Worm (Caenorhabditis elegans) whole organism, young adult: Measurements from ENCODE around the gene hpo-25.

ENCODE experiments used
- D2030.7 ChIP-seq: fragments of 200-800 bp; sonication (Bioruptor generic); IDR thresholded peaks from 2 replicates; pipeline ENCODE4 v1.3.6; 2022; ENCODE audit warnings: missing genetic modification reagents, missing genetic modification characterization, missing compliant biosample characterization
- F39B2.1 ChIP-seq: fragments of 200-800 bp; sonication (Bioruptor generic); IDR thresholded peaks from 2 replicates; pipeline ENCODE4 v1.3.6; 2022; ENCODE audit warnings: missing genetic modification reagents, missing genetic modification characterization, missing compliant biosample characterization
- Y56A3A.18 ChIP-seq: fragments of 200-800 bp; sonication (Bioruptor generic); IDR thresholded peaks from 2 replicates; pipeline ENCODE4 v1.3.6; 2022; ENCODE audit warnings: missing genetic modification reagents, missing genetic modification characterization, missing compliant biosample characterization
- Y95B8A.8 ChIP-seq: fragments of 200-800 bp; sonication (Bioruptor generic); IDR thresholded peaks from 2 replicates; pipeline ENCODE4 v1.3.6; 2022; ENCODE audit warnings: missing genetic modification reagents, missing genetic modification characterization, missing compliant biosample characterization
- ama-1 ChIP-seq, 3 experiments: fragments of 150-350 bp in 1 of 3; sonication (generic microtip) in 2 of 3; optimal IDR thresholded peaks; 2 replicates each; lab custom pipeline; 2014 to 2018; ENCODE audit warnings: missing biosample characterization in 2 of 3, missing genetic modification characterization in 2 of 3, missing genetic modification reagents in 2 of 3
- aptf-3 ChIP-seq: fragments of 200-800 bp; sonication (Bioruptor generic); IDR thresholded peaks from 2 replicates; pipeline ENCODE4 v1.3.6; 2022; ENCODE audit warnings: missing genetic modification characterization, missing compliant biosample characterization
- atf-7 ChIP-seq: sonication (generic microtip); optimal IDR thresholded peaks from 2 replicates; lab custom pipeline; 2017; ENCODE audit warnings: mild to moderate bottlenecking, missing genetic modification characterization, missing compliant biosample characterization
- attf-6 ChIP-seq: fragments of 200-800 bp; sonication (Bioruptor generic); IDR thresholded peaks from 2 replicates; pipeline ENCODE4 v1.3.6; 2022; ENCODE audit warnings: missing genetic modification reagents, missing genetic modification characterization, missing compliant biosample characterization
- cebp-1 ChIP-seq, 2 experiments: fragments of 200-800 bp in 1 of 2; sonication (Bioruptor generic) in 1 of 2; sonication (generic microtip) in 1 of 2; IDR thresholded peaks in 1 of 2; optimal IDR thresholded peaks in 1 of 2; 2 replicates each; pipeline versions ENCODE4 v1.3.6 to Lab custom; 2017 to 2022; ENCODE audit warnings: missing compliant biosample characterization in 2 of 2, missing genetic modification characterization in 2 of 2, mild to moderate bottlenecking in 1 of 2, missing genetic modification reagents in 1 of 2, moderate library complexity in 1 of 2
- ceh-58 ChIP-seq: fragments of 200-800 bp; sonication (Bioruptor generic); IDR thresholded peaks from 2 replicates; pipeline ENCODE4 v1.3.6; 2022; ENCODE audit warnings: missing genetic modification characterization, missing compliant biosample characterization
- die-1 ChIP-seq: sonication (generic microtip); optimal IDR thresholded peaks from 2 replicates; lab custom pipeline; 2016; ENCODE audit warnings: missing genotype, mild to moderate bottlenecking, missing genetic modification characterization, missing compliant biosample characterization
- efl-1 ChIP-seq: fragments of 150-350 bp; optimal IDR thresholded peaks from 2 replicates; lab custom pipeline; 2014; ENCODE audit warnings: missing biosample characterization, missing genetic modification reagents, missing genetic modification characterization
- gei-17 ChIP-seq: fragments of 200-800 bp; sonication (Bioruptor generic); optimal IDR thresholded peaks from 2 replicates; lab custom pipeline; 2018; ENCODE audit warnings: mild to moderate bottlenecking, missing genetic modification characterization, missing compliant biosample characterization
- hlh-12 ChIP-seq: sonication (generic microtip); optimal IDR thresholded peaks from 2 replicates; lab custom pipeline; 2016; ENCODE audit warnings: missing genetic modification characterization, missing compliant biosample characterization
- hmg-1.2 ChIP-seq: fragments of 200-800 bp; sonication (Bioruptor generic); IDR thresholded peaks from 2 replicates; pipeline ENCODE4 v1.3.6; 2022; ENCODE audit warnings: missing genetic modification reagents, missing genetic modification characterization, missing compliant biosample characterization
- hmg-20 ChIP-seq: fragments of 200-800 bp; sonication (Bioruptor generic); IDR thresholded peaks from 2 replicates; pipeline ENCODE4 v1.3.6; 2022; ENCODE audit warnings: missing genetic modification reagents, missing genetic modification characterization, missing compliant biosample characterization
- hsf-1 ChIP-seq: fragments of 200-800 bp; sonication (Bioruptor generic); IDR thresholded peaks from 2 replicates; pipeline ENCODE4 v1.3.6; 2022; ENCODE audit warnings: missing genetic modification reagents, missing genetic modification characterization, missing compliant biosample characterization
- lag-1 ChIP-seq: fragments of 200-800 bp; sonication (Bioruptor generic); IDR thresholded peaks from 2 replicates; pipeline ENCODE4 v1.3.6; 2022; ENCODE audit warnings: missing genetic modification reagents, missing genetic modification characterization, missing compliant biosample characterization
- let-607 ChIP-seq, 2 experiments: fragments of 200-800 bp in 1 of 2; sonication (Bioruptor generic) in 1 of 2; sonication (generic microtip) in 1 of 2; optimal IDR thresholded peaks; 2 replicates each; lab custom pipeline; 2016 to 2018; ENCODE audit warnings: mild to moderate bottlenecking in 2 of 2, missing compliant biosample characterization in 2 of 2, missing genetic modification characterization in 2 of 2, moderate library complexity in 2 of 2, missing genotype in 1 of 2
- nhr-80 ChIP-seq: sonication (generic microtip); optimal IDR thresholded peaks from 2 replicates; lab custom pipeline; 2016; ENCODE audit warnings: missing genetic modification characterization, missing compliant biosample characterization
- pbrm-1 ChIP-seq: fragments of 200-800 bp; sonication (Bioruptor generic); IDR thresholded peaks from 2 replicates; pipeline ENCODE4 v1.3.6; 2022; ENCODE audit warnings: missing genetic modification reagents, missing genetic modification characterization, missing compliant biosample characterization
- sdz-38 ChIP-seq: sonication (generic microtip); optimal IDR thresholded peaks from 2 replicates; lab custom pipeline; 2016; ENCODE audit warnings: missing genotype, missing genetic modification characterization, missing compliant biosample characterization
- snpc-1.1 ChIP-seq: sonication (generic microtip); optimal IDR thresholded peaks from 2 replicates; lab custom pipeline; 2017; ENCODE audit warnings: missing genetic modification characterization, mild to moderate bottlenecking, missing compliant biosample characterization, antibody characterized with exemption, moderate library complexity, missing genotype, missing genetic modification reagents; ENCODE audit not compliant: insufficient read depth
- snpc-3.4 ChIP-seq: sonication (generic microtip); optimal IDR thresholded peaks from 2 replicates; lab custom pipeline; 2017; ENCODE audit warnings: missing genetic modification characterization, mild to moderate bottlenecking, missing compliant biosample characterization, antibody characterized with exemption, moderate library complexity, missing genotype, missing genetic modification reagents
- somi-1 ChIP-seq: fragments of 200-800 bp; sonication (Bioruptor generic); optimal IDR thresholded peaks from 2 replicates; lab custom pipeline; 2018; ENCODE audit warnings: mild to moderate bottlenecking, missing genetic modification characterization, missing compliant biosample characterization
- tbx-9 ChIP-seq: sonication (generic microtip); optimal IDR thresholded peaks from 2 replicates; lab custom pipeline; 2016; ENCODE audit warnings: borderline replicate concordance, missing genetic modification characterization, inconsistent platforms, missing compliant biosample characterization
- unc-62 ChIP-seq: fragments of 150-350 bp; optimal IDR thresholded peaks from 2 replicates; lab custom pipeline; 2014; ENCODE audit warnings: missing biosample characterization, missing genetic modification reagents, missing genetic modification characterization
- zfh-2 ChIP-seq: fragments of 200-800 bp; sonication (Bioruptor generic); conservative IDR thresholded peaks from 2 replicates; pipeline ENCODE4 v1.3.6; 2022; ENCODE audit warnings: missing genetic modification reagents, missing genetic modification characterization, missing compliant biosample characterization
- ztf-3 ChIP-seq: fragments of 200-800 bp; sonication (Bioruptor generic); optimal IDR thresholded peaks from 2 replicates; lab custom pipeline; 2018; ENCODE audit warnings: mild to moderate bottlenecking, missing genetic modification characterization, missing compliant biosample characterization

The hpo-25 gene

DNA sequence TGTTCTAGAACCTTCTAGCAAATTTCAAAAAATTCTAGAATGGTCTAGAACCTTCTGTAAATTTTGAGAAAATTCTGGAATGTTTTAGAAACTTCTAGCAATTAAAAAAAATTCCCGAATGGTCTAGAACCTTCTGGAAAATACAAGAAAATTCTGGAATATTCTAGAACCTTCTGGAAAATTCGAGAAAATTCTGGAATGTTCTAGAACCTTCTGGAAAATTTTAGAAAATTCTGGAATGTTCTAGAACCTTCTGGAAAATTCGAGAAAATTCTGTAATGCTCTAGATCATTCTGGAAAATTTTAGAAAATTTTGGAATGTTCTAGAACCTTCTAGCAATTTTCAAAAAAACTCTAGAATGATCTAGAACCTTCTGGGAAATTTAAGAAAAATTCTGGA is 38.6 kb upstream of the hpo-25 start (continued):
- TF ChIP-seq zfh-2 (GFP tag; lab: Robert Waterston, UW), result no peak
- TF ChIP-seq hmg-1.2 (GFP tag; lab: Robert Waterston, UW), result no peak
- no peak for TF ChIP-seq F39B2.1
- TF ChIP-seq, all 124 proteins: peak for 9

- TF ChIP-seq nhr-80 (tag; lab: Kevin White, UChicago) (peak; percentile 6), ztf-3 (GFP tag; lab: Kevin White, UChicago) (no peak)
These were observed 36.8 kb upstream of the hpo-25 start, which contains the start of gene F43C11.8 for ce11 chrII:2332220-2332619. TSS of gene F43C11.8 (plus strand) at chrII:2332520.

DNA sequence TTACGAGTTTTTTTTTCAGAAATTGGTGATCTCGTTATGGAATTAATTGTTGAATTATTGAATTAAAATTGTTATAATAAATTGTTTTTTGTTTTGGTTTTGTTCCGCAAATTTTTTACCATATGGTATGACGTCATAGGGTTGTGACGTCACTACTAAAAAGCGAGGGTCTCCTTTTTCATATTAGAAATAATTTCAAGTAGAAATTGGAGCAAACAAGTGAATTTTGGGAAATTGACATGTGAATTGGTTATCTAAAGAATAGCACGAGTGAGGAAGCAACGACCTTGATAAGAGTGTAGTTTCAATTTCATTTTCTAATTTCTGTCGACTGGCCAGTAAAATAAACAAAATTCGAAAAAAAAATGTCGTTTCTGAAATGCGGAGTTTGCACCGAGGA is 33.5 kb upstream of the hpo-25 start, which contains the start of gene F43C11.7:
F43C11.7 (plus strand) TSS at position 326 of the 400 bp plus-strand sequence.
- TF ChIP-seq efl-1 (GFP tag; lab: Kevin White, UChicago), result no peak
- peak; percentile 87 for TF ChIP-seq atf-7 (tag; lab: Kevin White, UChicago)
- no peak for TF ChIP-seq hsf-1
- no peak for TF ChIP-seq Y56A3A.18 (GFP tag; lab: Robert Waterston, UW)
- no peak for TF ChIP-seq ceh-58
- TF ChIP-seq tbx-9 (tag; lab: Kevin White, UChicago), result no peak
- no peak for TF ChIP-seq cebp-1 (GFP tag; IDR thresholded peaks at IDR 0.05; lab: Robert Waterston, UW)
- TF ChIP-seq cebp-1 (tag; optimal IDR thresholded peaks at IDR 0.05; lab: Kevin White, UChicago), result peak; percentile 27
- TF ChIP-seq attf-6 (GFP tag; lab: Robert Waterston, UW), result no peak
- TF ChIP-seq nhr-80 (tag; lab: Kevin White, UChicago), result peak; percentile 84
- no peak for TF ChIP-seq sdz-38 (tag; lab: Kevin White, UChicago)
- no peak for TF ChIP-seq somi-1
- peak; percentile 37 for TF ChIP-seq unc-62 (GFP tag; lab: Kevin White, UChicago)

DNA sequence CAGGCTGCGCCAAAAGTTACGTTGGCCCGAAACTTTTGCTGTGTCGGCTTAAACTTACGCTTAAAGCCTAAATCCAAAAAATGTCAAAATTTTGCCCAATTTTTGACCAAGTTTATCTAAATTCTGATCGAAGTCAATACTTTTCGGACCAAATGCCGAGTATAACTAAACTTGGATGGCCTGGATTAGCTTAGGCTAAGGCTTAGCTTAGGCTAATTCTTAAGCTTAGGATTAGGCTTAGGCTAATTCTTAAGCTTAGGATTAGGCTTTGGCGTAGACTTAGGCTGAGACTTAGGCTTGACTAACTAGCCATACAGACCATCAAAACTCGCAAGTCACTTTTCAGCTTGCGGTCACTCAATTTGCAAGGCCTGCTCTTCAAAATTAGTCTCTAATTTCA is 32.9 kb upstream of the hpo-25 start:
- TF ChIP-seq hlh-12 (tag; lab: Kevin White, UChicago), result no peak
- no peak for TF ChIP-seq die-1 (tag; lab: Kevin White, UChicago)
- no peak for TF ChIP-seq hmg-20 (GFP tag; lab: Robert Waterston, UW)

- TF ChIP-seq Y95B8A.8 (GFP tag; lab: Robert Waterston, UW), result no peak
- TF ChIP-seq ama-1 (optimal IDR thresholded peaks at IDR 0.05; lab: Kevin White, UChicago), result no peak
- no peak for TF ChIP-seq ama-1 (GFP tag; optimal IDR thresholded peaks at IDR 0.05; lab: Kevin White, UChicago)
- no peak for TF ChIP-seq D2030.7 (GFP tag; lab: Robert Waterston, UW)
- TF ChIP-seq pbrm-1 (GFP tag; lab: Robert Waterston, UW), result no peak
- peak; percentile 47; the same call in 1 of the 2 replicates for TF ChIP-seq hmg-1.2 (GFP tag; lab: Robert Waterston, UW)
- TF ChIP-seq lag-1 (GFP tag; lab: Robert Waterston, UW), result no peak
These were observed 28.1 kb upstream of the hpo-25 start for ce11 chrII:2340974-2341373.

ce11 chrII:2341515-2341914 is 27.5 kb upstream of the hpo-25 start, which contains the start of gene enri-1:
TSS of gene enri-1 (minus strand) at chrII:2341615.
- no peak for TF ChIP-seq let-607 (tag; optimal IDR thresholded peaks at IDR 0.05; lab: Kevin White, UChicago)
- no peak for TF ChIP-seq aptf-3 (GFP tag; lab: Robert Waterston, UW)
- no peak for TF ChIP-seq snpc-1.1
- TF ChIP-seq ceh-58, result no peak
- no peak for TF ChIP-seq gei-17 (GFP tag; lab: Kevin White, UChicago)
- no peak for TF ChIP-seq snpc-3.4 (tag; lab: Kevin White, UChicago)
